Fruit fly (Drosophila melanogaster) whole organism, embryonic: ENCODE results near the gene mTTF.

Experiments used
- ATbp ChIP-seq: fragments of 200-800 bp; sonication (Bioruptor generic); optimal IDR thresholded peaks from 2 replicates; lab custom pipeline; 2017; ENCODE audit warnings: missing biosample characterization, mild to moderate bottlenecking, missing genetic modification characterization, missing genetic modification reagents
- Bdp1 ChIP-seq: fragments of 200-800 bp; sonication (Bioruptor generic); optimal IDR thresholded peaks from 3 replicates; lab custom pipeline; 2016; ENCODE audit warnings: missing biosample characterization, missing genetic modification characterization
- CG10431 ChIP-seq: fragments of 200-800 bp; sonication (Bioruptor generic); optimal IDR thresholded peaks from 3 replicates; lab custom pipeline; 2018; ENCODE audit warnings: missing biosample characterization, mild to moderate bottlenecking, missing genetic modification characterization
- CG11085 ChIP-seq: fragments of 200-800 bp; sonication (Bioruptor generic); IDR thresholded peaks from 2 replicates; pipeline ENCODE4 v1.3.6; 2022; ENCODE audit warnings: missing biosample characterization, missing genetic modification characterization
- CG11247 ChIP-seq: fragments of 200-800 bp; sonication (Bioruptor generic); IDR thresholded peaks from 2 replicates; pipeline ENCODE4 v1.3.6; 2022; ENCODE audit warnings: missing biosample characterization, missing genetic modification characterization
- CG11398 ChIP-seq: fragments of 200-800 bp; sonication (Bioruptor generic); optimal IDR thresholded peaks from 2 replicates; lab custom pipeline; 2016; ENCODE audit warnings: missing biosample characterization, missing genetic modification characterization
- CG11695 ChIP-seq: fragments of 200-800 bp; sonication (Bioruptor generic); IDR thresholded peaks from 3 replicates; pipeline ENCODE4 v1.3.6; 2022; ENCODE audit warnings: missing biosample characterization, missing genetic modification characterization
- CG12071 ChIP-seq: fragments of 200-800 bp; sonication (Bioruptor generic); optimal IDR thresholded peaks from 3 replicates; lab custom pipeline; 2018; ENCODE audit warnings: missing biosample characterization, mild to moderate bottlenecking, missing genetic modification characterization
- CG17829 ChIP-seq: fragments of 200-800 bp; optimal IDR thresholded peaks from 2 replicates; lab custom pipeline; 2019; ENCODE audit warnings: missing biosample characterization, mild to moderate bottlenecking, missing genetic modification characterization, moderate library complexity
- CG1792 ChIP-seq: fragments of 200-800 bp; sonication (Bioruptor generic); optimal IDR thresholded peaks from 2 replicates; lab custom pipeline; 2016; ENCODE audit warnings: missing biosample characterization, missing genetic modification characterization
- CG30020 ChIP-seq: fragments of 200-800 bp; optimal IDR thresholded peaks from 2 replicates; lab custom pipeline; 2019; ENCODE audit warnings: missing biosample characterization, mild to moderate bottlenecking, missing genetic modification characterization, moderate library complexity
- CG31365 ChIP-seq: fragments of 200-800 bp; sonication (Bioruptor generic); optimal IDR thresholded peaks from 2 replicates; lab custom pipeline; 2018; ENCODE audit warnings: missing biosample characterization, mild to moderate bottlenecking, missing genetic modification characterization
- CG3163 ChIP-seq: fragments of 200-800 bp; sonication (Bioruptor generic); optimal IDR thresholded peaks from 3 replicates; lab custom pipeline; 2016; ENCODE audit warnings: missing biosample characterization, missing genetic modification characterization
- CG4424 ChIP-seq: fragments of 200-800 bp; sonication (Bioruptor generic); optimal IDR thresholded peaks from 3 replicates; lab custom pipeline; 2016; ENCODE audit warnings: missing biosample characterization, missing genetic modification characterization
- CG5245 ChIP-seq: fragments of 200-800 bp; sonication (Bioruptor generic); optimal IDR thresholded peaks from 3 replicates; lab custom pipeline; 2016; ENCODE audit warnings: missing biosample characterization, missing genetic modification characterization
- CG6654 ChIP-seq: fragments of 200-800 bp; sonication (Bioruptor generic); optimal IDR thresholded peaks from 2 replicates; lab custom pipeline; 2017; ENCODE audit warnings: missing biosample characterization, mild to moderate bottlenecking, missing genetic modification characterization
- CG6683 ChIP-seq: fragments of 200-800 bp; sonication (Bioruptor generic); optimal IDR thresholded peaks from 2 replicates; lab custom pipeline; 2017; ENCODE audit warnings: missing biosample characterization, mild to moderate bottlenecking, missing genetic modification characterization, missing genetic modification reagents
- CG8089 ChIP-seq: fragments of 200-800 bp; sonication (Bioruptor generic); optimal IDR thresholded peaks from 3 replicates; lab custom pipeline; 2016; ENCODE audit warnings: missing biosample characterization, missing genetic modification characterization
- CG9215 ChIP-seq: fragments of 200-800 bp; sonication (Bioruptor generic); IDR thresholded peaks from 2 replicates; pipeline ENCODE4 v1.3.6; 2022; ENCODE audit warnings: missing biosample characterization, missing genetic modification characterization
- CG9609 ChIP-seq: fragments of 200-800 bp; sonication (Bioruptor generic); optimal IDR thresholded peaks from 3 replicates; lab custom pipeline; 2016; ENCODE audit warnings: missing biosample characterization, missing genetic modification characterization
- CG9797 ChIP-seq: fragments of 200-800 bp; sonication (Bioruptor generic); optimal IDR thresholded peaks from 3 replicates; lab custom pipeline; 2018; ENCODE audit warnings: missing biosample characterization, mild to moderate bottlenecking, missing genetic modification characterization
- CG9932 ChIP-seq: fragments of 200-800 bp; sonication (Bioruptor generic); IDR thresholded peaks from 2 replicates; pipeline ENCODE4 v1.3.6; 2022; ENCODE audit warnings: missing biosample characterization, missing genetic modification characterization
- CHES-1-like ChIP-seq: fragments of 200-800 bp; sonication (Bioruptor generic); optimal IDR thresholded peaks from 2 replicates; lab custom pipeline; 2016; ENCODE audit warnings: missing biosample characterization, missing genetic modification characterization
- CkIIα-i1 ChIP-seq: fragments of 200-800 bp; sonication (Bioruptor generic); IDR thresholded peaks from 2 replicates; pipeline ENCODE4 v1.3.6; 2022; ENCODE audit warnings: missing biosample characterization, missing genetic modification characterization
- CoRest ChIP-seq: fragments of 200-800 bp; sonication (Bioruptor generic); optimal IDR thresholded peaks from 3 replicates; lab custom pipeline; 2018; ENCODE audit warnings: missing biosample characterization, mild to moderate bottlenecking, missing genetic modification characterization, moderate library complexity
- CrebB ChIP-seq: fragments of 200-800 bp; sonication (Bioruptor generic); optimal IDR thresholded peaks from 3 replicates; lab custom pipeline; 2018; ENCODE audit warnings: missing biosample characterization, mild to moderate bottlenecking, missing genetic modification characterization
- Dad ChIP-seq: fragments of 200-800 bp; sonication (Bioruptor generic); optimal IDR thresholded peaks from 3 replicates; lab custom pipeline; 2016; ENCODE audit warnings: missing biosample characterization, missing genetic modification characterization
- Dek ChIP-seq: fragments of 200-800 bp; sonication (Bioruptor generic); optimal IDR thresholded peaks from 3 replicates; lab custom pipeline; 2019; ENCODE audit warnings: missing biosample characterization, mild to moderate bottlenecking, missing genetic modification characterization, moderate library complexity
- Dip3 ChIP-seq: fragments of 200-800 bp; sonication (Bioruptor generic); optimal IDR thresholded peaks from 3 replicates; lab custom pipeline; 2016; ENCODE audit warnings: missing biosample characterization, missing genetic modification characterization
- Doc2 ChIP-seq: fragments of 200-800 bp; sonication (Bioruptor generic); IDR thresholded peaks from 2 replicates; pipeline ENCODE4 v1.3.6; 2022; ENCODE audit warnings: missing biosample characterization, missing genetic modification characterization
- Doc3 ChIP-seq: fragments of 200-800 bp; sonication (Bioruptor generic); IDR thresholded peaks from 3 replicates; pipeline ENCODE4 v1.3.6; 2022; ENCODE audit warnings: missing biosample characterization, missing genetic modification characterization; ENCODE audit not compliant: partially characterized antibody
- Ets97D ChIP-seq: fragments of 200-800 bp; sonication (Bioruptor generic); optimal IDR thresholded peaks from 3 replicates; lab custom pipeline; 2016; ENCODE audit warnings: missing biosample characterization, missing genetic modification characterization
- GATAe ChIP-seq: fragments of 200-800 bp; sonication (Bioruptor generic); conservative IDR thresholded peaks from 2 replicates; pipeline ENCODE4 v1.3.6; 2022; ENCODE audit warnings: missing biosample characterization, missing genetic modification characterization
- Kr ChIP-seq: fragments of 200-800 bp; sonication (Bioruptor generic); optimal IDR thresholded peaks from 2 replicates; lab custom pipeline; 2017; ENCODE audit warnings: missing biosample characterization, mild to moderate bottlenecking, missing genetic modification characterization
- Lim3 ChIP-seq: fragments of 200-800 bp; sonication (Bioruptor generic); IDR thresholded peaks from 2 replicates; pipeline ENCODE4 v1.3.6; 2022; ENCODE audit warnings: missing biosample characterization, missing genetic modification characterization
- MESR4 ChIP-seq: fragments of 200-800 bp; sonication (Bioruptor generic); optimal IDR thresholded peaks from 2 replicates; lab custom pipeline; 2018; ENCODE audit warnings: missing biosample characterization, mild to moderate bottlenecking, missing genetic modification characterization, moderate library complexity
- NC2α ChIP-seq: fragments of 200-800 bp; sonication (Bioruptor generic); optimal IDR thresholded peaks from 2 replicates; lab custom pipeline; 2016; ENCODE audit warnings: missing biosample characterization, missing genetic modification characterization
- Poxn ChIP-seq: fragments of 200-800 bp; sonication (Bioruptor generic); IDR thresholded peaks from 2 replicates; pipeline ENCODE4 v1.3.6; 2022; ENCODE audit warnings: missing biosample characterization, missing genetic modification characterization
- Rx ChIP-seq: fragments of 200-800 bp; sonication (Bioruptor generic); IDR thresholded peaks from 2 replicates; pipeline ENCODE4 v1.3.6; 2022; ENCODE audit warnings: missing biosample characterization, missing genetic modification characterization
- Ssrp ChIP-seq: fragments of 200-800 bp; sonication (Bioruptor generic); optimal IDR thresholded peaks from 2 replicates; lab custom pipeline; 2018; ENCODE audit warnings: missing biosample characterization, mild to moderate bottlenecking, missing genetic modification characterization, moderate library complexity
- ara ChIP-seq: fragments of 200-800 bp; sonication (Bioruptor generic); IDR thresholded peaks from 2 replicates; pipeline ENCODE4 v1.3.6; 2022; ENCODE audit warnings: missing biosample characterization, missing genetic modification characterization
- ase ChIP-seq: fragments of 200-800 bp; sonication (Bioruptor generic); IDR thresholded peaks from 3 replicates; pipeline ENCODE4 v1.3.6; 2022; ENCODE audit warnings: missing biosample characterization, missing genetic modification characterization
- dm ChIP-seq: fragments of 200-800 bp; sonication (Bioruptor generic); optimal IDR thresholded peaks from 3 replicates; lab custom pipeline; 2016; ENCODE audit warnings: missing biosample characterization, missing genetic modification characterization
- eve ChIP-seq, 2 experiments: fragments of >200 bp; optimal IDR thresholded peaks; 2 replicates each; lab custom pipeline; 2017; ENCODE audit warnings: missing biosample characterization in 2 of 2, missing genetic modification characterization in 2 of 2
- fd3F ChIP-seq: fragments of 200-800 bp; sonication (Bioruptor generic); optimal IDR thresholded peaks from 2 replicates; lab custom pipeline; 2018; ENCODE audit warnings: missing biosample characterization, mild to moderate bottlenecking, missing genetic modification characterization, moderate library complexity
- kni ChIP-seq: fragments of 200-800 bp; sonication (Bioruptor generic); optimal IDR thresholded peaks from 3 replicates; lab custom pipeline; 2017; ENCODE audit warnings: mild to moderate bottlenecking, missing biosample characterization, missing genetic modification reagents, missing genetic modification characterization
- mirr ChIP-seq: fragments of 200-800 bp; sonication (Bioruptor generic); optimal IDR thresholded peaks from 3 replicates; lab custom pipeline; 2018; ENCODE audit warnings: missing biosample characterization, mild to moderate bottlenecking, missing genetic modification characterization
- p53 ChIP-seq: fragments of 200-800 bp; sonication (Bioruptor generic); optimal IDR thresholded peaks from 2 replicates; lab custom pipeline; 2016; ENCODE audit warnings: missing biosample characterization, missing genetic modification characterization
- peb ChIP-seq: fragments of 200-800 bp; sonication (Bioruptor generic); IDR thresholded peaks from 2 replicates; pipeline ENCODE4 v1.3.6; 2022; ENCODE audit warnings: missing biosample characterization, missing genetic modification characterization
- sens ChIP-seq: fragments of 200-800 bp; sonication (Bioruptor generic); peaks from one replicate; lab custom pipeline; 2016; ENCODE audit warnings: missing biosample characterization, missing genetic modification characterization
- wor ChIP-seq: fragments of 200-800 bp; sonication (Bioruptor generic); IDR thresholded peaks from 2 replicates; pipeline ENCODE4 v1.3.6; 2022; ENCODE audit warnings: missing biosample characterization, missing genetic modification characterization

mTTF gene

DNA sequence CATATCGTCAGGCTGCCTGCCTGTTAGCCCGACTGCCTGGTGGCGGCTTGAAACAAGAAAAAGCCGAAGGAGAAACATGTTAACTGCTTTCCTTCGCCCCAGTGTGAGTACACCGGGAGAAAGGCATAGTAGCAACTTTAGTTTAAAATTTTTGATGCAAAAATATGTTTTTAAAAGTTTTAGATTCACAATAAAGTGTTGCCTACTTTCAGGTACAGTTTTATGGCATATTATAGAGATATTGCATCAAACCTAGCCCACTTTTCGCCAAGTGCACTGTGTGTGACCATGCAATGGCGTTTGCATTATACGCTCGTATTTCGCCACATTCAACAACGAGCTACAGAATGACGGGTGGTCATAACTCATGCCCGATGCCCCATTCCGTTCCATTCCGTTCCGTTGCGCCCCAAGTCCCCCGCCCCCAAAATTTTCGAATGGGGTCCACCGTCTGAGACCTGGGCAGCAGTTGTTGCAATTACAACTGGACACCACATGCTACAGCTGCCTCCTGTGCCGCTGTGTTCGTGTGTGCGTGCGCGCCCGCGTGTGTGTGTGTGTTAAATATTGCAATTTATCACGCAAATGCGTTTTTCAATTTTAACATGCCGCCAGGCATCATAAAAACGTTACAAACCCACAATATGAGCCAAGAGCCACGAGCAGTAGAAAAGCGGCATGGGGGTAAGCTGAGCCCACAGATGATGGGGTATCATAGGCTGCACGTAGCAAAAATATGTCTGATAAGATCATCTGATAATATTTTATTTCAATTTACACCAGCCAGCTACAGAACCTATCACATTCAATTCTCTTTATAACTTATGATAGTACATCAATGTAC is 21.6 kb upstream of the mTTF start (continued):
- TF ChIP-seq ase (GFP tag; lab: Robert Waterston, UW) (no peak), MESR4 (GFP tag; lab: Kevin White, UChicago) (no peak), CG9215 (GFP tag; lab: Robert Waterston, UW) (no peak), CG11247 (GFP tag; lab: Robert Waterston, UW) (no peak), Kr (no peak), GATAe (GFP tag; lab: Robert Waterston, UW) (no peak), Dad (no peak), Ets97D (GFP tag; lab: Kevin White, UChicago) (no peak), CG10431 (GFP tag; lab: Kevin White, UChicago) (no peak), kni (no peak), Doc3 (GFP tag; lab: Robert Waterston, UW) (no peak), wor (GFP tag; lab: Robert Waterston, UW) (no peak), CkIIα-i1 (no peak), CG6683 (GFP tag; lab: Kevin White, UChicago) (no peak), CG4424 (GFP tag; lab: Kevin White, UChicago) (peak; percentile 12), CG11398 (GFP tag; lab: Kevin White, UChicago) (no peak), peb (GFP tag; lab: Robert Waterston, UW) (no peak), fd3F (GFP tag; lab: Kevin White, UChicago) (no peak), CG11085 (GFP tag; lab: Robert Waterston, UW) (no peak), eve (GFP tag; optimal IDR thresholded peaks at IDR 0.05; lab: Kevin White, UChicago) (no peak), CG8089 (GFP tag; lab: Kevin White, UChicago) (no peak), CHES-1-like (GFP tag; lab: Kevin White, UChicago) (no peak), p53 (no peak), Bdp1 (GFP tag; lab: Kevin White, UChicago) (no peak), dm (no peak), NC2α (GFP tag; lab: Kevin White, UChicago) (no peak), mirr (GFP tag; lab: Kevin White, UChicago) (no peak), sens (GFP tag; lab: Kevin White, UChicago) (peak; percentile 93), CG1792 (GFP tag; lab: Kevin White, UChicago) (no peak), CrebB (tag; lab: Kevin White, UChicago) (no peak), CG11695 (GFP tag; lab: Robert Waterston, UW) (no peak), CG9609 (GFP tag; lab: Kevin White, UChicago) (no peak), CG3163 (GFP tag; lab: Kevin White, UChicago) (no peak), CG6654 (no peak), CoRest (tag; lab: Kevin White, UChicago) (no peak), ATbp (peak; percentile 25), CG9797 (GFP tag; lab: Kevin White, UChicago) (no peak), Doc2 (no peak), Dip3 (GFP tag; lab: Kevin White, UChicago) (no peak), Lim3 (GFP tag; lab: Robert Waterston, UW) (no peak), CG31365 (tag; lab: Kevin White, UChicago) (no peak), Ssrp (peak; percentile 30), Rx (peak; percentile 31; the same call in 1 of the 2 replicates), CG17829 (tag; lab: Kevin White, UChicago) (peak; percentile 32), CG9932 (no peak), CG12071 (GFP tag; lab: Kevin White, UChicago) (no peak), ara (no peak), CG30020 (tag; lab: Kevin White, UChicago) (no peak), Dek (tag; lab: Kevin White, UChicago) (no peak), CG5245 (GFP tag; lab: Kevin White, UChicago) (no peak), Poxn (GFP tag; lab: Robert Waterston, UW) (no peak)
